Worm (Caenorhabditis elegans) whole organism, L3 larva: ENCODE results near the gene str-35.

Source experiments
- lin-15B ChIP-seq: fragments of 150-350 bp; optimal IDR thresholded peaks from 2 replicates; lab custom pipeline; 2014; ENCODE audit warnings: missing biosample characterization, missing genetic modification characterization
- nfya-1 ChIP-seq: sonication (generic microtip); optimal IDR thresholded peaks from 2 replicates; lab custom pipeline; 2017; ENCODE audit warnings: missing genetic modification characterization, mild to moderate bottlenecking, missing compliant biosample characterization, antibody characterized with exemption, moderate library complexity; ENCODE audit not compliant: insufficient read depth
- ztf-11 ChIP-seq: fragments of 150-350 bp; optimal IDR thresholded peaks from 2 replicates; lab custom pipeline; 2014; ENCODE audit warnings: missing biosample characterization, missing genetic modification characterization

ce11 chrV:4505000-4505399 lies 30.4 kb downstream of the str-35 start:
- no peak for TF ChIP-seq ztf-11 (tag; lab: Kevin White, UChicago)
- TF ChIP-seq lin-15B, result no peak
- TF ChIP-seq nfya-1 (tag; lab: Kevin White, UChicago), result no peak
